Worm (Caenorhabditis elegans): ENCODE results near the gene cpg-7.

Gene cpg-7

DNA sequence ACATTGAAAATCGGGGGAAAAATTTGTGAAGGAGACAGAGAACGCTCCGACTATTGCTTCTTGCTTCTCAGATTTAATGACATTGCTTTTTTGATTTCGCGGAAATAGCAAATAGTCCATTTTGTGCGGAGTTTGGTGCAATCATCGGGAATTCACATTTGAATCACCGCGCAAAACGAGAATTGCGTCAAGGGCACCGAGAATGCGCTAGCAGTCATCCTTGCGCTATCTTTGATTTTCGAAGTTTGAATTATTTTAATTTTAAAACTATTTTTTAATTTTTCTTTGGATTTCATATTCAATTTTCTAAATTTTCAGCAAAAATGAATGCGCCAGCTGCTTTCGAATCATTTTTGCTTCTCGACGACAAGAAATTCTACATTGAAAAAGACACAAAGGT, 49.3 kb downstream of the cpg-7 start, which contains the start of gene rpb-11 (continued):
- TF ChIP-seq hmg-1.2 (GFP tag; IDR thresholded peaks at IDR 0.05) (peak; percentile 72), dpl-1 (GFP tag; optimal IDR thresholded peaks at IDR 0.05) (peak; percentile 97), unc-62 (GFP tag; optimal IDR thresholded peaks at IDR 0.05) (no peak), K11D2.4 (GFP tag; IDR thresholded peaks at IDR 0.05) (peak; percentile 92), hrde-1 (tag; optimal IDR thresholded peaks at IDR 0.05; ENCODE audit: borderline replicate concordance) (peak; percentile 54), ccch-3 (GFP tag; optimal IDR thresholded peaks at IDR 0.05) (no peak), lin-40 (tag; optimal IDR thresholded peaks at IDR 0.05) (peak; percentile 95), mcd-1 (GFP tag; IDR thresholded peaks at IDR 0.05) (peak; percentile 96), somi-1 (GFP tag; optimal IDR thresholded peaks at IDR 0.05) (peak; percentile 52), gei-17 (GFP tag; optimal IDR thresholded peaks at IDR 0.05) (peak; percentile 69), snpc-1.3 (tag; optimal IDR thresholded peaks at IDR 0.05; ENCODE audit: insufficient read depth) (no peak), F10E7.11 (tag; optimal IDR thresholded peaks at IDR 0.05) (peak; percentile 40), lsl-1 (GFP tag; optimal IDR thresholded peaks at IDR 0.05) (peak; percentile 79), egl-44 (GFP tag; IDR thresholded peaks at IDR 0.05) (0 out of 2 replicates have a peak, but pooled peaks have one; percentile 28), tbp1 (GFP tag; optimal IDR thresholded peaks at IDR 0.05) (peak; percentile 69), egl-18 (GFP tag; IDR thresholded peaks at IDR 0.05) (no peak), hmg-20 (GFP tag; IDR thresholded peaks at IDR 0.05) (peak; percentile 83; the same call in 1 of the 2 replicates), lin-54 (GFP tag; optimal IDR thresholded peaks at IDR 0.05) (peak; percentile 99), tlf-1 (GFP tag; optimal IDR thresholded peaks at IDR 0.05) (peak; percentile 91), let-526 (GFP tag; IDR thresholded peaks at IDR 0.05) (0 out of 2 replicates have a peak, but pooled peaks have one; percentile 63), Y79H2A.3 (GFP tag; conservative IDR thresholded peaks at IDR 0.05) (no peak), nhr-80 (tag; optimal IDR thresholded peaks at IDR 0.05) (peak; percentile 51), cebp-1 (GFP tag; IDR thresholded peaks at IDR 0.05) (no peak), cebp-1 (tag; optimal IDR thresholded peaks at IDR 0.05) (peak; percentile 88), F57A8.1 (GFP tag; optimal IDR thresholded peaks at IDR 0.05) (no peak), nhr-179 (tag; optimal IDR thresholded peaks at IDR 0.05) (no peak), unc-130 (GFP tag; optimal IDR thresholded peaks at IDR 0.05) (peak; percentile 67), T26A5.8 (tag; optimal IDR thresholded peaks at IDR 0.05) (no peak), sea-2 (GFP tag; IDR thresholded peaks at IDR 0.05) (no peak), sdz-38 (tag; optimal IDR thresholded peaks at IDR 0.05) (no peak), aptf-2 (GFP tag; conservative IDR thresholded peaks at IDR 0.05) (no peak), ztf-6 (GFP tag; IDR thresholded peaks at IDR 0.05) (no peak), let-607 (tag; optimal IDR thresholded peaks at IDR 0.05) (peak in 1 of 2 experiments; percentile 66), F23B12.7 (tag; optimal IDR thresholded peaks at IDR 0.05; ENCODE audit: insufficient read depth) (peak; percentile 82), ets-4 (GFP tag; optimal IDR thresholded peaks at IDR 0.05) (no peak), B0035.1 (tag; optimal IDR thresholded peaks at IDR 0.05) (peak; percentile 65), aptf-3 (GFP tag; IDR thresholded peaks at IDR 0.05) (no peak), K12H6.12 (tag; optimal IDR thresholded peaks at IDR 0.05) (peak; percentile 62), Y53F4B.3 (GFP tag; IDR thresholded peaks at IDR 0.05) (no peak), ceh-79 (tag; optimal IDR thresholded peaks at IDR 0.05) (no peak), madf-6 (GFP tag; IDR thresholded peaks at IDR 0.05) (peak; percentile 91), die-1 (tag; optimal IDR thresholded peaks at IDR 0.05) (no peak), xnd-1 (tag; optimal IDR thresholded peaks at IDR 0.05) (peak; percentile 74), ztf-26 (tag; optimal IDR thresholded peaks at IDR 0.05) (peak; percentile 83), T07F8.4 (tag; optimal IDR thresholded peaks at IDR 0.05) (no peak), ceh-40 (GFP tag; IDR thresholded peaks at IDR 0.05) (no peak), akir-1 (GFP tag; optimal IDR thresholded peaks at IDR 0.05) (no peak), rec-8 (tag; optimal IDR thresholded peaks at IDR 0.05) (no peak), egrh-3 (GFP tag; IDR thresholded peaks at IDR 0.05) (no peak)

Measured in whole organism, young adult.